Worm (Caenorhabditis elegans): ENCODE data around the gene C28H8.2.

- TF ChIP-seq hif-1 (tag; optimal IDR thresholded peaks at IDR 0.05), result no peak
- TF ChIP-seq duxl-1 (tag; optimal IDR thresholded peaks at IDR 0.05; ENCODE audit: poor library complexity), result no peak
- no peak for TF ChIP-seq mes-2 (tag; optimal IDR thresholded peaks at IDR 0.05; ENCODE audit: poor library complexity, severe bottlenecking)
- TF ChIP-seq dpl-1 (GFP tag; optimal IDR thresholded peaks at IDR 0.05), result peak; percentile 6
- peak; percentile 55; the same call in 1 of the 2 replicates for TF ChIP-seq tra-1 (GFP tag; IDR thresholded peaks at IDR 0.05)
Measured at ce11 chrIII:5919799-5920387, at the start of gene C28H8.2, which contains the start of gene tdo-2.
